Worm (Caenorhabditis elegans) whole organism, L4 larva: ENCODE results near the gene nhr-17.

Source experiments
- F49E8.2 ChIP-seq: sonication (generic microtip); optimal IDR thresholded peaks from 2 replicates; lab custom pipeline; 2016; ENCODE audit warnings: missing compliant biosample characterization, mild to moderate bottlenecking, missing genetic modification characterization, borderline replicate concordance
- R02D3.7 ChIP-seq: fragments of 150-350 bp; sonication (generic microtip); optimal IDR thresholded peaks from 3 replicates; lab custom pipeline; 2014; ENCODE audit warnings: missing biosample characterization, missing genetic modification characterization
- ces-1 ChIP-seq: fragments of 150-350 bp; sonication (generic microtip); optimal IDR thresholded peaks from 4 replicates; lab custom pipeline; 2014; ENCODE audit warnings: missing biosample characterization, missing genetic modification reagents, missing genetic modification characterization
- dve-1 ChIP-seq: sonication (generic microtip); optimal IDR thresholded peaks from 2 replicates; lab custom pipeline; 2017; ENCODE audit warnings: antibody characterized with exemption, mild to moderate bottlenecking, missing genetic modification characterization, missing compliant biosample characterization; ENCODE audit not compliant: insufficient read depth
- egl-27 ChIP-seq: sonication (generic microtip); optimal IDR thresholded peaks from 3 replicates; lab custom pipeline; 2017; ENCODE audit warnings: missing biosample characterization, missing genetic modification reagents, missing genetic modification characterization
- hif-1 ChIP-seq, 2 experiments: sonication (generic microtip); optimal IDR thresholded peaks; 2 replicates each; lab custom pipeline; 2016 to 2017; ENCODE audit warnings: missing compliant biosample characterization in 2 of 2, missing genetic modification characterization in 2 of 2, missing genetic modification reagents in 2 of 2, missing genotype in 2 of 2, mild to moderate bottlenecking in 1 of 2
- lin-13 ChIP-seq: fragments of 150-350 bp; optimal IDR thresholded peaks from 2 replicates; lab custom pipeline; 2014; ENCODE audit warnings: missing biosample characterization, missing genetic modification reagents, missing genetic modification characterization
- lin-39 ChIP-seq: fragments of 150-350 bp; optimal IDR thresholded peaks from 2 replicates; lab custom pipeline; 2014; ENCODE audit warnings: missing biosample characterization, missing genetic modification reagents, missing genetic modification characterization
- lsy-2 ChIP-seq, 2 experiments: fragments of 150-350 bp in 1 of 2; sonication (generic microtip) in 1 of 2; optimal IDR thresholded peaks; 2 replicates each; lab custom pipeline; 2014 to 2017; ENCODE audit warnings: missing biosample characterization in 2 of 2, missing genetic modification characterization in 2 of 2
- mxl-3 ChIP-seq: fragments of 200-800 bp; sonication (Bioruptor generic); optimal IDR thresholded peaks from 2 replicates; lab custom pipeline; 2018; ENCODE audit warnings: mild to moderate bottlenecking, missing genetic modification characterization, missing compliant biosample characterization
- nhr-102 ChIP-seq: sonication (generic microtip); optimal IDR thresholded peaks from 2 replicates; lab custom pipeline; 2016; ENCODE audit warnings: mild to moderate bottlenecking, missing genetic modification characterization, moderate library complexity, missing compliant biosample characterization
- nhr-48 ChIP-seq: sonication (generic microtip); optimal IDR thresholded peaks from 2 replicates; lab custom pipeline; 2016; ENCODE audit warnings: mild to moderate bottlenecking, missing genetic modification characterization, missing compliant biosample characterization
- unc-39 ChIP-seq: sonication (generic microtip); optimal IDR thresholded peaks from 2 replicates; lab custom pipeline; 2017; ENCODE audit warnings: missing biosample characterization, missing genetic modification characterization
- ztf-11 ChIP-seq: fragments of 150-350 bp; optimal IDR thresholded peaks from 2 replicates; lab custom pipeline; 2014; ENCODE audit warnings: missing biosample characterization, missing genetic modification characterization

DNA sequence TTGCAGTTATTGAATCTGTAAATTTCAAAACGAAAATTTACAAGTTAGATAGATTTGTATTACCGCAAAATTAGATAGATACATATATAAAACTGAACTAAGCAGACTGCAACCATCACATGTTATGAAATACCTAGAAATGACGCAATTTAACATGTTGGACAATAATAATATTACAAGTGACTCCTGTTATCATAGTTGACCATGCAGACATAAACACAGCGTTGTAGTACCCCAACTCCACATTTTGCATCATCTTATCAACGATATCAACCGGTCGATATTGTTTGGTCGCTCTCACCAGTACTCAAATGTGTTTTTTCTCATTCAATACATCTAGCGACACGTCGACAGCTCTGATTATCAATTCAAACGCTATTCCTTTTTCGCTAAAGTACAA lies 23.7 kb upstream of the nhr-17 start, which contains the start of gene ugt-50:
- TF ChIP-seq R02D3.7 (tag; lab: Kevin White, UChicago), result no peak
- TF ChIP-seq F49E8.2 (tag; lab: Kevin White, UChicago), result no peak
- no peak for TF ChIP-seq mxl-3 (GFP tag; lab: Kevin White, UChicago)
- TF ChIP-seq egl-27, result no peak
- TF ChIP-seq nhr-102, result peak; percentile 27
- no peak for TF ChIP-seq ces-1 (GFP tag; lab: Kevin White, UChicago)
- TF ChIP-seq hif-1 (tag; optimal IDR thresholded peaks at IDR 0.05; lab: Kevin White, UChicago), result peak in 1 of 2 experiments; percentile 33
- peak; percentile 90 for TF ChIP-seq dve-1 (tag; lab: Kevin White, UChicago)
- TF ChIP-seq unc-39 (tag; lab: Kevin White, UChicago), result no peak
- TF ChIP-seq lin-39, result no peak
- TF ChIP-seq lin-13 (GFP tag; lab: Kevin White, UChicago), result no peak
- peak; percentile 52 for TF ChIP-seq nhr-48 (tag; lab: Kevin White, UChicago)
- no peak for TF ChIP-seq ztf-11 (tag; lab: Kevin White, UChicago)
- TF ChIP-seq lsy-2 (tag; optimal IDR thresholded peaks at IDR 0.05; lab: Kevin White, UChicago), result peak in 1 of 2 experiments; percentile 48
